Fruit fly (Drosophila melanogaster): ENCODE data around the gene CG14397.

DNA sequence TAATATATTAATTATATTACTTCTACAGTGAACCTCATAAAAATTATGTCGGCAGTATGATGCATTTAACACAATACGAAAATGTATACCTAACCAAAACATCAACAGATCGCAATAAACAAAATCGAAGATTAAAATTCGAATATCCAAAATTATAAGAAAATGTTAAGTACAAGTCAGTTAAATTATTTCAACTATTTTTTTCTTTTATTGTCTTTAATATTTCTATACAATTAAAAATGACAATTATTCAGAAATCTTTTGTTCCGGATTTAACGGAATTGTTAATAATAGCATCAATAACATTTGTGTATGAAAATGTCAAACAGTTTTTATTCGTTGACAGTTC lies 51.4 kb downstream of the CG14397 start:
- no peak for TF ChIP-seq CG12768 (GFP tag; optimal IDR thresholded peaks at IDR 0.05)
- TF ChIP-seq kay (GFP tag; ENCODE audit: borderline replicate concordance) = peak; percentile 80
- no peak for TF ChIP-seq CG33017 (tag; optimal IDR thresholded peaks at IDR 0.05)
- TF ChIP-seq CG7045 (GFP tag; optimal IDR thresholded peaks at IDR 0.05) = no peak
- TF ChIP-seq pad (GFP tag; optimal IDR thresholded peaks at IDR 0.05) = no peak
- no peak for TF ChIP-seq toe (GFP tag; optimal IDR thresholded peaks at IDR 0.05)
- no peak for TF ChIP-seq Crg-1 (GFP tag; optimal IDR thresholded peaks at IDR 0.05)
- no peak for TF ChIP-seq CG11617 (GFP tag; optimal IDR thresholded peaks at IDR 0.05)
- TF ChIP-seq Clk (GFP tag; optimal IDR thresholded peaks at IDR 0.05) = no peak
- TF ChIP-seq Mnt (GFP tag; optimal IDR thresholded peaks at IDR 0.05) = no peak
- TF ChIP-seq cnc (optimal IDR thresholded peaks at IDR 0.05) = no peak
